Worm (Caenorhabditis elegans): ENCODE measurements around the gene skr-15.

skr-15 gene

DNA sequence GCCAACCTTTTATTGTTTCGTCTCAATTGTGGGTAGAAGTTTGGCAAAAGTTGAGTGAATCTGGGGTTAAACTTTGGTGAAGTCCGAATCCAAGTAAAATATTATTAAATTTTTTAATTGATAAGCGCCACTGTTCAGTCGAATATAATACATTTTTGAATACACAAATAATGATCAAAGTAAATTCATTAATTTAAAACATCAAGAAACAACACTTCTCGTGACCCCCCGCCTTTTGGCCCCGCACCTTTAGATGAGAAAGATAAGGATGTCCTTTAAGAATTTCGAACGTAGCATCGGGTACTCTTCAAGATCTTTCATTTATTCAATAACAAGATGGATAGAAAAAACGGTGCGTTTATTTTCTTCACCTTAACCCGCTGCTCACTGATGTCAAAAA lies 28.7 kb downstream of the skr-15 start, which contains the start of gene nhr-257:
Gene nhr-257 (plus strand): TSS at position 301 of the 400 bp plus-strand sequence.
- no peak for TF ChIP-seq zim-3 (tag; optimal IDR thresholded peaks at IDR 0.05)
- no peak for TF ChIP-seq cebp-1 (GFP tag; IDR thresholded peaks at IDR 0.05)
- TF ChIP-seq cebp-1 (tag; optimal IDR thresholded peaks at IDR 0.05), result no peak

DNA sequence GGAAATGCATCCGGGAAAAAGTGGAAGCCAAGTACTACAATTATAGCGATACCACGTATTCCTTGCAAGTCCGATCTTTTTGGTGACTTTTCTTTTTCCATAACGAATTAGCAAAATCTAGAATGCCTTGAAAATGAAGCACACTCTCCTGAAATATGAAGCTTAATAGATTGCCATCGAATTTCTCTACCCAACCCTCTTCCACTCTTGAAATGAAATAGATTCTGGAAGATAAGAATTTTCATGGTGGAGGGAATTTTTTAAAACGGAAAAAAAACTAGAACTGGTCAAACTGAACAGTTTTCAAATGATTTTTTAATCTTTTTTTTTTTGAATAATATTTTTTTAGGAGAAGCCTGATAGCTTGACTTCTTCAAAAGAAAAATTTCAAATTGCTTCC lies 36.9 kb downstream of the skr-15 start, which contains the start of gene oac-11:
Gene oac-11 (minus strand): TSS at position 101 of the 400 bp plus-strand sequence.
- TF ChIP-seq atf-7 (tag; optimal IDR thresholded peaks at IDR 0.05), result no peak
- no peak for TF ChIP-seq T07F8.4 (tag; optimal IDR thresholded peaks at IDR 0.05)
- TF ChIP-seq hrde-1 (tag; optimal IDR thresholded peaks at IDR 0.05; ENCODE audit: borderline replicate concordance), result no peak
- no peak for TF ChIP-seq nhr-179 (tag; optimal IDR thresholded peaks at IDR 0.05)
- TF ChIP-seq B0035.1 (tag; optimal IDR thresholded peaks at IDR 0.05), result no peak
- no peak for TF ChIP-seq ztf-22 (GFP tag; optimal IDR thresholded peaks at IDR 0.05)
- no peak for TF ChIP-seq ZK185.1 (tag; optimal IDR thresholded peaks at IDR 0.05; ENCODE audit: poor library complexity, severe bottlenecking)
- TF ChIP-seq hlh-26 (GFP tag; conservative IDR thresholded peaks at IDR 0.05), result no peak

DNA sequence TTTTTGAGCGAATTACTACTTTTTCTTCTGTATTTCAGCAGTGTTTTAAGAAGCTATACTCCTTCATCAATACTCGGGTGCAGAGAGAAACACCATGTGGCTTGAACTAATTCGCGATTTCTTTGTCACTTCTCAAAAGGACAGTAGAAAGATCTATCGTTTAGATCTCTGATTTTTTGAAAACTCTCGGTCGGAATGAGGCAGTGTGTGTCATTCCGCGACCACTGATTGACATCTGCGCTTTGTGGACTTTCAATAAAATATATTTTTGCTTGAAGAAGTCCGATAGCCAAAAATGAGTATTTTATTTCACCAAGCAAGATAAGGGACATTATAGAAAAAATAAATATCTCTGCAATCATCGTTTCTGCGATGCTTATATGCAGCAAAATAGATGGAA lies 38.1 kb downstream of the skr-15 start:
- TF ChIP-seq ZK185.1 (tag; optimal IDR thresholded peaks at IDR 0.05; ENCODE audit: poor library complexity, severe bottlenecking), result no peak
- TF ChIP-seq hsf-1 (GFP tag; IDR thresholded peaks at IDR 0.05), result no peak

DNA sequence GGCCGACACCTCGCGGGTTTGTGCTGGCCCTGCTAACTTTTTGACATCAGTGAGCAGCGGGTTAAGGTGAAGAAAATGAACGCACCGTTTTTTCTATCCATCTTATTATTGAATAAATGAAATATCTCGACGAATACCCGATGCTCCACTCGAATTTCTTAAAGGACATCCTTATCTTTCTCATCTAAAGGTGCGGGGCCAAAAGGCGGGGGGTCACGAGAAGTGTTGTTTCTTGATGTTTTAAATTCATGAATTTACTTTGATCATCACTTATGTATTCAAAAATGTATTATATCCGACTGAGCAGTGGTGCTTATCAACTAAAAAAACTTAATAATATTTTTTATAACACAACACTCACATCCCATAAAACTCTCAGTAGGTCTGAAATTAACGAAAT lies 40.7 kb downstream of the skr-15 start, which contains the start of gene nhr-261:
Gene nhr-261 (minus strand): TSS at position 101 of the 400 bp plus-strand sequence.
- TF ChIP-seq hlh-12 (tag; optimal IDR thresholded peaks at IDR 0.05) (no peak), nhr-120 (GFP tag; IDR thresholded peaks at IDR 0.05) (no peak), Y53F4B.3 (GFP tag; IDR thresholded peaks at IDR 0.05) (no peak), lin-54 (GFP tag; optimal IDR thresholded peaks at IDR 0.05) (no peak), madf-3 (GFP tag; IDR thresholded peaks at IDR 0.05) (no peak), cebp-1 (GFP tag; IDR thresholded peaks at IDR 0.05) (no peak), cebp-1 (tag; optimal IDR thresholded peaks at IDR 0.05) (no peak), ceh-91 (GFP tag; IDR thresholded peaks at IDR 0.05) (no peak)

DNA sequence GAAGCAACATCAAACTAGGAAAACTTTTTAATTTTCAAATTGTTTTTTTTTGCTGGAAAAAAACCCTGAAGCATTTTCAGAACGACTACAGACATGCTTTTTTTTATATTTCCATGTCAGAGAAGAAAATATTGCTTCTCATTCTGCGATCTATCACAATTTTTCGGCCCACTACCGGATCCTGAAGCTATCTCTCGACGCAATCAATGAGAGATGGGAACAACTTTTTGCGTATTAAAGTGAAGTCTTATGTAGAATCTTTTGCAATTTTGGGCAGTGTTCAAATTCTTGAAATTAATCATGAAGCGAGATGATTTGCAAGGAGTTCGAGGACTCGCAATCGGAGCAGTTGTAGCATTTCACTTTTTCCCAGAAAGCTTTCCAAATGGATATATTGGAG lies 45.6 kb downstream of the skr-15 start, which contains the start of gene oac-10:
Gene oac-10 (plus strand): TSS at position 301 of the 400 bp plus-strand sequence.
- TF ChIP-seq nfyb-1 (GFP tag; IDR thresholded peaks at IDR 0.05) (no peak), lin-26 (GFP tag; IDR thresholded peaks at IDR 0.05) (no peak), snpc-1.1 (tag; optimal IDR thresholded peaks at IDR 0.05; ENCODE audit: insufficient read depth) (no peak), attf-6 (GFP tag; IDR thresholded peaks at IDR 0.05) (no peak)
